Worm (Caenorhabditis elegans) whole organism, L4 larva: ENCODE results near the gene F54D8.10.

Experiments used
- ama-1 ChIP-seq: fragments of 150-350 bp; optimal IDR thresholded peaks from 2 replicates; lab custom pipeline; 2014; ENCODE audit warnings: inconsistent platforms, mixed read lengths
- ceh-62 ChIP-seq: sonication (generic microtip); optimal IDR thresholded peaks from 2 replicates; lab custom pipeline; 2017; ENCODE audit warnings: missing biosample characterization, missing genetic modification characterization
- daf-16 ChIP-seq, 3 experiments: sonication (generic microtip); optimal IDR thresholded peaks; 2 replicates each; lab custom pipeline; 2016 to 2017; ENCODE audit warnings: missing genetic modification characterization in 3 of 3, missing genetic modification reagents in 3 of 3, mild to moderate bottlenecking in 2 of 3, missing compliant biosample characterization in 2 of 3, missing biosample characterization in 1 of 3, moderate library complexity in 1 of 3
- egl-27 ChIP-seq: sonication (generic microtip); optimal IDR thresholded peaks from 3 replicates; lab custom pipeline; 2017; ENCODE audit warnings: missing biosample characterization, missing genetic modification reagents, missing genetic modification characterization
- fkh-10 ChIP-seq: fragments of 150-350 bp; optimal IDR thresholded peaks from 2 replicates; lab custom pipeline; 2014; ENCODE audit warnings: missing biosample characterization, missing genetic modification reagents, missing genetic modification characterization
- jun-1 ChIP-seq: fragments of 150-350 bp; optimal IDR thresholded peaks from 2 replicates; lab custom pipeline; 2014; ENCODE audit warnings: missing biosample characterization, missing genetic modification reagents, missing genetic modification characterization
- lin-13 ChIP-seq: fragments of 150-350 bp; optimal IDR thresholded peaks from 2 replicates; lab custom pipeline; 2014; ENCODE audit warnings: missing biosample characterization, missing genetic modification reagents, missing genetic modification characterization
- lin-39 ChIP-seq: fragments of 150-350 bp; optimal IDR thresholded peaks from 2 replicates; lab custom pipeline; 2014; ENCODE audit warnings: missing biosample characterization, missing genetic modification reagents, missing genetic modification characterization
- lsy-2 ChIP-seq, 2 experiments: fragments of 150-350 bp in 1 of 2; sonication (generic microtip) in 1 of 2; optimal IDR thresholded peaks; 2 replicates each; lab custom pipeline; 2014 to 2017; ENCODE audit warnings: missing biosample characterization in 2 of 2, missing genetic modification characterization in 2 of 2
- mdt-29 ChIP-seq: fragments of 200-800 bp; sonication (Bioruptor generic); IDR thresholded peaks from 2 replicates; pipeline ENCODE4 v1.3.6; 2022; ENCODE audit warnings: missing genetic modification reagents, missing genetic modification characterization, missing compliant biosample characterization
- snpc-4 ChIP-seq: fragments of 150-350 bp; optimal IDR thresholded peaks from 2 replicates; lab custom pipeline; 2014; ENCODE audit warnings: missing biosample characterization, missing genetic modification characterization
- tag-97 ChIP-seq: fragments of 200-800 bp; sonication (Bioruptor generic); IDR thresholded peaks from 2 replicates; pipeline ENCODE4 v1.3.6; 2022; ENCODE audit warnings: missing genetic modification characterization, missing compliant biosample characterization
- unc-62 ChIP-seq, 3 experiments: fragments of 150-350 bp in 1 of 3; sonication (generic microtip); optimal IDR thresholded peaks in 2 of 3; peaks in 1 of 3; 1 replicate in 1 of 3; 2 replicates in 2 of 3; lab custom pipeline; 2014 to 2017; ENCODE audit warnings: missing biosample characterization in 3 of 3, missing genetic modification characterization in 3 of 3, missing genetic modification reagents in 3 of 3, missing genotype in 1 of 3
- ztf-7 ChIP-seq: fragments of 150-350 bp; optimal IDR thresholded peaks from 2 replicates; lab custom pipeline; 2014; ENCODE audit warnings: missing biosample characterization, missing genetic modification characterization

ce11 chrIII:5143520-5143919 lies 48.9 kb downstream of the F54D8.10 start:
- TF ChIP-seq unc-62 (GFP tag; optimal IDR thresholded peaks at IDR 0.05 in 1 of 2; lab: Kevin White, UChicago): peak in 1 of 2 experiments; percentile 58
- TF ChIP-seq unc-62 (tag; optimal IDR thresholded peaks at IDR 0.05; lab: Kevin White, UChicago): no peak
- TF ChIP-seq egl-27: no peak
- no peak for TF ChIP-seq jun-1
- TF ChIP-seq lin-39 (tag; lab: Kevin White, UChicago): no peak
- no peak for TF ChIP-seq fkh-10 (GFP tag; lab: Kevin White, UChicago)
- TF ChIP-seq snpc-4 (tag; lab: Kevin White, UChicago): no peak
- TF ChIP-seq ama-1 (lab: Kevin White, UChicago): no peak
- TF ChIP-seq daf-16 (GFP tag; optimal IDR thresholded peaks at IDR 0.05; lab: Kevin White, UChicago): no peak
- TF ChIP-seq daf-16 (tag; optimal IDR thresholded peaks at IDR 0.05; lab: Kevin White, UChicago): no peak
- TF ChIP-seq lin-13 (GFP tag; lab: Kevin White, UChicago): no peak
- TF ChIP-seq lsy-2 (tag; optimal IDR thresholded peaks at IDR 0.05; lab: Kevin White, UChicago): no peak
- no peak for TF ChIP-seq ztf-7
- no peak for TF ChIP-seq ceh-62
- TF ChIP-seq tag-97: no peak
- no peak for TF ChIP-seq mdt-29 (GFP tag; lab: Robert Waterston, UW)
